Worm (Caenorhabditis elegans) whole organism, L2 larva: ENCODE data around the gene F19B2.5.

Source experiments
- C34F6.9 ChIP-seq: fragments of 150-350 bp; optimal IDR thresholded peaks from 2 replicates; lab custom pipeline; 2014; ENCODE audit warnings: missing biosample characterization, missing genetic modification characterization
- F13H6.1 ChIP-seq: sonication (generic microtip); optimal IDR thresholded peaks from 2 replicates; lab custom pipeline; 2016; ENCODE audit warnings: missing genetic modification characterization, missing compliant biosample characterization
- Y55F3AM.14 ChIP-seq: fragments of 200-800 bp; sonication (Bioruptor generic); optimal IDR thresholded peaks from 2 replicates; lab custom pipeline; 2018; ENCODE audit warnings: mild to moderate bottlenecking, missing genetic modification characterization, missing compliant biosample characterization
- ZK546.5 ChIP-seq: sonication (generic microtip); optimal IDR thresholded peaks from 2 replicates; lab custom pipeline; 2017; ENCODE audit warnings: missing biosample characterization, missing genetic modification characterization
- ama-1 ChIP-seq: fragments of 150-350 bp; optimal IDR thresholded peaks from 2 replicates; lab custom pipeline; 2018; ENCODE audit warnings: inconsistent platforms
- blmp-1 ChIP-seq: sonication (generic microtip); optimal IDR thresholded peaks from 2 replicates; lab custom pipeline; 2017; ENCODE audit warnings: missing genetic modification characterization, mild to moderate bottlenecking, missing compliant biosample characterization, antibody characterized with exemption, moderate library complexity; ENCODE audit not compliant: insufficient read depth
- ceh-16 ChIP-seq: fragments of 150-350 bp; optimal IDR thresholded peaks from 2 replicates; lab custom pipeline; 2014; ENCODE audit warnings: missing biosample characterization, missing genetic modification characterization
- ceh-82 ChIP-seq: fragments of 150-350 bp; optimal IDR thresholded peaks from 2 replicates; lab custom pipeline; 2014; ENCODE audit warnings: missing biosample characterization, missing genetic modification characterization
- crh-2 ChIP-seq: sonication (generic microtip); optimal IDR thresholded peaks from 2 replicates; lab custom pipeline; 2017; ENCODE audit warnings: missing biosample characterization, missing genetic modification characterization
- egl-27 ChIP-seq: sonication (generic microtip); optimal IDR thresholded peaks from 3 replicates; lab custom pipeline; 2017; ENCODE audit warnings: missing biosample characterization, missing genetic modification reagents, missing genetic modification characterization
- elt-3 ChIP-seq: sonication (generic microtip); optimal IDR thresholded peaks from 2 replicates; lab custom pipeline; 2017; ENCODE audit warnings: missing biosample characterization, missing genetic modification characterization
- fos-1 ChIP-seq: fragments of 150-350 bp; optimal IDR thresholded peaks from 2 replicates; lab custom pipeline; 2014; ENCODE audit warnings: missing biosample characterization, missing genetic modification characterization
- gmeb-1 ChIP-seq: fragments of 150-350 bp; optimal IDR thresholded peaks from 2 replicates; lab custom pipeline; 2014; ENCODE audit warnings: missing biosample characterization, missing genetic modification characterization
- lin-11 ChIP-seq: fragments of 150-350 bp; sonication (generic microtip); optimal IDR thresholded peaks from 2 replicates; lab custom pipeline; 2014; ENCODE audit warnings: missing biosample characterization, missing genetic modification characterization, inconsistent platforms, mixed read lengths
- lin-13 ChIP-seq: fragments of 150-350 bp; optimal IDR thresholded peaks from 2 replicates; lab custom pipeline; 2014; ENCODE audit warnings: missing biosample characterization, missing genetic modification reagents, missing genetic modification characterization
- lin-39 ChIP-seq: fragments of 150-350 bp; optimal IDR thresholded peaks from 2 replicates; lab custom pipeline; 2014; ENCODE audit warnings: missing biosample characterization, missing genetic modification reagents, missing genetic modification characterization
- lsy-2 ChIP-seq, 2 experiments: fragments of 150-350 bp in 1 of 2; sonication (generic microtip) in 1 of 2; optimal IDR thresholded peaks; 2 replicates each; lab custom pipeline; 2014 to 2017; ENCODE audit warnings: missing biosample characterization in 2 of 2, missing genetic modification characterization in 2 of 2
- mab-5 ChIP-seq: fragments of 150-350 bp; optimal IDR thresholded peaks from 2 replicates; lab custom pipeline; 2014; ENCODE audit warnings: missing biosample characterization, missing genetic modification characterization
- mdl-1 ChIP-seq, 2 experiments: fragments of 150-350 bp in 1 of 2; sonication (generic microtip) in 1 of 2; optimal IDR thresholded peaks; 2 replicates each; lab custom pipeline; 2017; ENCODE audit warnings: missing biosample characterization in 2 of 2, missing genetic modification characterization in 2 of 2
- nhr-11 ChIP-seq: fragments of 150-350 bp; optimal IDR thresholded peaks from 2 replicates; lab custom pipeline; 2014; ENCODE audit warnings: missing biosample characterization, missing genetic modification characterization
- nhr-12 ChIP-seq: fragments of 150-350 bp; optimal IDR thresholded peaks from 2 replicates; lab custom pipeline; 2014; ENCODE audit warnings: missing biosample characterization, missing genetic modification characterization
- nhr-129 ChIP-seq: fragments of 150-350 bp; optimal IDR thresholded peaks from 2 replicates; lab custom pipeline; 2014; ENCODE audit warnings: missing biosample characterization, missing genetic modification characterization
- nhr-21 ChIP-seq: fragments of 150-350 bp; optimal IDR thresholded peaks from 2 replicates; lab custom pipeline; 2014; ENCODE audit warnings: missing biosample characterization, missing genetic modification characterization
- nhr-237 ChIP-seq: fragments of 150-350 bp; optimal IDR thresholded peaks from 2 replicates; lab custom pipeline; 2014; ENCODE audit warnings: missing biosample characterization, missing genetic modification characterization
- nhr-25 ChIP-seq: fragments of 150-350 bp; sonication (generic microtip); optimal IDR thresholded peaks from 3 replicates; lab custom pipeline; 2014; ENCODE audit warnings: missing biosample characterization, missing genetic modification characterization
- nhr-6 ChIP-seq: fragments of 150-350 bp; optimal IDR thresholded peaks from 2 replicates; lab custom pipeline; 2014; ENCODE audit warnings: missing biosample characterization, missing genetic modification characterization
- nhr-77 ChIP-seq: fragments of 150-350 bp; optimal IDR thresholded peaks from 2 replicates; lab custom pipeline; 2014; ENCODE audit warnings: missing biosample characterization, missing genetic modification characterization
- sem-4 ChIP-seq: fragments of 150-350 bp; optimal IDR thresholded peaks from 2 replicates; lab custom pipeline; 2014; ENCODE audit warnings: missing biosample characterization, missing genetic modification reagents, missing genetic modification characterization
- skn-1 ChIP-seq: sonication (generic microtip); optimal IDR thresholded peaks from 2 replicates; lab custom pipeline; 2017; ENCODE audit warnings: missing biosample characterization, missing genetic modification characterization
- sma-9 ChIP-seq, 2 experiments: fragments of 150-350 bp in 1 of 2; sonication (generic microtip) in 1 of 2; optimal IDR thresholded peaks; 2 replicates each; lab custom pipeline; 2014 to 2016; ENCODE audit warnings: missing genetic modification characterization in 2 of 2, mild to moderate bottlenecking in 1 of 2, missing biosample characterization in 1 of 2, missing compliant biosample characterization in 1 of 2, missing genetic modification reagents in 1 of 2, moderate library complexity in 1 of 2
- snpc-4 ChIP-seq: fragments of 150-350 bp; optimal IDR thresholded peaks from 2 replicates; lab custom pipeline; 2014; ENCODE audit warnings: missing biosample characterization, missing genetic modification characterization
- unc-39 ChIP-seq: fragments of 150-350 bp; optimal IDR thresholded peaks from 2 replicates; lab custom pipeline; 2014; ENCODE audit warnings: missing biosample characterization, missing genetic modification characterization
- unc-55 ChIP-seq: fragments of 150-350 bp; sonication (generic microtip); optimal IDR thresholded peaks from 3 replicates; lab custom pipeline; 2014; ENCODE audit warnings: missing biosample characterization, missing genetic modification reagents, missing genetic modification characterization
- unc-62 ChIP-seq: fragments of 150-350 bp; optimal IDR thresholded peaks from 2 replicates; lab custom pipeline; 2014; ENCODE audit warnings: missing biosample characterization, missing genetic modification reagents, missing genetic modification characterization
- zag-1 ChIP-seq: fragments of 150-350 bp; optimal IDR thresholded peaks from 2 replicates; lab custom pipeline; 2014; ENCODE audit warnings: missing biosample characterization, missing genetic modification characterization
- ztf-11 ChIP-seq: sonication (generic microtip); optimal IDR thresholded peaks from 2 replicates; lab custom pipeline; 2017; ENCODE audit warnings: missing biosample characterization, missing genetic modification characterization
- ztf-4 ChIP-seq: fragments of 150-350 bp; optimal IDR thresholded peaks from 2 replicates; lab custom pipeline; 2014; ENCODE audit warnings: missing biosample characterization, missing genetic modification characterization

Gene F19B2.5

DNA sequence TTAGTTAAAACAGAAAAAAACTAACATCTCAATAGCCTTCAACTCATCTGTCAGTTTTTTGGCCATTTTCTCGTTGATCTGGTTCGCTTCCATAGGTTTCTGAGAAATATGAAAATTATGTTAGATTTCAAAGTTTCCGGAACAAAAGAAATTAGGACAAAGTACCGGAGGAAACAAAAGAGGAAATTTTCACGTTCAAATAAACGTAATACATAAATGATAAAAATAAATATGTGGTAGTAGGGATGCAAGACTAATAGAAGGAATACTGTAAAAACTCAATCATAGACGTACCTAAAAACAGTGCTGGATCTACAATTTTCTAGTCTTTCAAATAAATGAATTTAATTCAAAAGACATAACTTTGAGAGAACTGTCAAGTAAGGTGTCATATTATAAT lies 24.8 kb upstream of the F19B2.5 start, which contains the start of gene fbxa-116:
fbxa-116 (minus strand) TSS at position 101 of the 400 bp plus-strand sequence.
- TF ChIP-seq skn-1 (no peak), blmp-1 (no peak), sem-4 (tag; lab: Kevin White, UChicago) (no peak)

DNA sequence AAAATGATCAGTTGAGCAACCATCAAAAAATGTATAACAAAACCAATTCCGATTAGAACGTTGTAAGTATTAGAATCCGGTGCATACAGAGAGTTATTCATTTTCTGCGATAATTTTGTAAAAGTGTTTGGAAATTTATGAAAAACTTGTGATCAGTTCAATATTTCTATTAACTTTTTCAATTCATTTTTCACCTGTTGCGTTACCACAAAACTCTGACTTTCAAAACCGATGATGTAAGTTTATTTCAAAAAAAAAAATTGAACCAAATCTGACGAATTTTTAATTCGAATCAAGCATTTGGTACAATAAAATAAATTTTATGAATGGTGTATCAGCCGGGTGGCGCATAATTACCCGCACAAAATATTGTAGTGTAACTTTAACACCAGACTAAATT lies 22.6 kb upstream of the F19B2.5 start, which contains the start of gene srz-16:
srz-16 (minus strand) TSS at position 101 of the 400 bp plus-strand sequence.
- TF ChIP-seq Y55F3AM.14 (GFP tag; lab: Kevin White, UChicago) (no peak), unc-39 (tag; lab: Kevin White, UChicago) (no peak), nhr-129 (no peak), unc-55 (no peak), egl-27 (no peak), nhr-25 (tag; lab: Kevin White, UChicago) (no peak), nhr-6 (tag; lab: Kevin White, UChicago) (no peak), ceh-16 (tag; lab: Kevin White, UChicago) (no peak)

DNA sequence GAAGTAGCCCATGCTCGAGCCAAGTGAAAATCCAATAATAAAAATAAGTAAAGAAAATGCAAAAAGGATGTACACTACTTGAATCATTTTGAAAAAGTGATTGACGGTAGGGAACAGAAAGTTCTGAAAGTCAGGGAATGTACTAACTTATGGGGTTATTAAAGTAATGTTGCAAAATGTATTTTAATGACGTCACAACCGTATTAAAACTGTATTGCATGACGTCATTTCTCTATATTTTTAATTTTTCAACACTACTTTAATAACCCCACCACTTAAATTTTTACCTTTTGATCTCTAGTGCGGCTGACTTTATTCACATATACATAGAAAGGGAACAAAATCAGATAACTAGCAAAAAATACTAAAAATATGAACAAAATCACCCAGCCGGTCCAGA lies 18.3 kb upstream of the F19B2.5 start:
- TF ChIP-seq sma-9 (GFP tag; optimal IDR thresholded peaks at IDR 0.05; lab: Kevin White, UChicago) (no peak), sma-9 (tag; optimal IDR thresholded peaks at IDR 0.05; lab: Kevin White, UChicago) (no peak), nhr-21 (tag; lab: Kevin White, UChicago) (no peak), ceh-82 (no peak), mab-5 (tag; lab: Kevin White, UChicago) (no peak), ztf-11 (no peak), ZK546.5 (tag; lab: Kevin White, UChicago) (no peak), nhr-25 (tag; lab: Kevin White, UChicago) (no peak), nhr-237 (tag; lab: Kevin White, UChicago) (no peak), sem-4 (tag; lab: Kevin White, UChicago) (no peak), nhr-129 (no peak), fos-1 (tag; lab: Kevin White, UChicago) (no peak), unc-62 (no peak), nhr-77 (tag; lab: Kevin White, UChicago) (no peak), mdl-1 (tag; optimal IDR thresholded peaks at IDR 0.05; lab: Kevin White, UChicago) (no peak), snpc-4 (tag; lab: Kevin White, UChicago) (no peak), unc-55 (no peak), elt-3 (tag; lab: Kevin White, UChicago) (no peak), egl-27 (no peak)

DNA sequence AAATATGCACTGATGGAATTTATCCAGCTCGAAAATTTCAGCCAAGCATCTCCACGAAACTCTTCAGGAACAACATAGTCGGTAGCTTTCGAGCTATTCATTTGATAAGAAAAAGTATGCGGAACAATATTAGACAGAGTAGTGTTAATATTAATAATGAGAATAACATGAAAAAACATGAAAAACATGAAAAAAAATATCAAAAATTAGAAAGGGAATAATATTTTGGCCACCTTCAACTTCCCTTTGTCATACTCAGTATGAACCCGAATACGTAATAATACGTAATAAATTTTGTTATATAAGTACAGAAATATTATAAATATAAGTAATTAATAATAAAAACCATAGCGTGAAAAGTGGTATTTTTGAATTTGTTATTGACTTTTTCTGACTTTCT lies 8.0 kb upstream of the F19B2.5 start, which contains the start of gene srw-39:
srw-39 (minus strand) TSS at position 101 of the 400 bp plus-strand sequence.
- TF ChIP-seq nhr-12 (tag; lab: Kevin White, UChicago) (no peak), crh-2 (tag; lab: Kevin White, UChicago) (no peak), lin-13 (GFP tag; lab: Kevin White, UChicago) (no peak), ztf-4 (tag; lab: Kevin White, UChicago) (no peak), F13H6.1 (tag; lab: Kevin White, UChicago) (no peak), snpc-4 (tag; lab: Kevin White, UChicago) (no peak), sma-9 (GFP tag; optimal IDR thresholded peaks at IDR 0.05; lab: Kevin White, UChicago) (no peak), sma-9 (tag; optimal IDR thresholded peaks at IDR 0.05; lab: Kevin White, UChicago) (no peak), lin-11 (tag; lab: Kevin White, UChicago) (no peak), lsy-2 (tag; optimal IDR thresholded peaks at IDR 0.05; lab: Kevin White, UChicago) (no peak), mdl-1 (tag; optimal IDR thresholded peaks at IDR 0.05; lab: Kevin White, UChicago) (no peak), sem-4 (tag; lab: Kevin White, UChicago) (no peak), gmeb-1 (no peak), zag-1 (tag; lab: Kevin White, UChicago) (no peak), C34F6.9 (no peak), lin-39 (tag; lab: Kevin White, UChicago) (no peak), nhr-11 (no peak), ztf-11 (no peak), unc-55 (no peak), skn-1 (no peak), ama-1 (lab: Kevin White, UChicago) (no peak)
- TF ChIP-seq, all 48 proteins: peak for 0
